Worm (Caenorhabditis elegans) whole organism, early embryonic: ENCODE data around the gene srx-95.
"Not testable (repeated sequence)": the region's sequence is repeated elsewhere in the genome, so short reads cannot be mapped to it uniquely, and the experiment has no call there.

Experiments used
- aly-1 ChIP-seq: sonication (generic microtip); optimal IDR thresholded peaks from 2 replicates; lab custom pipeline; 2016; ENCODE audit warnings: missing genetic modification characterization, missing compliant biosample characterization
- ama-1 ChIP-seq: fragments of 150-350 bp; optimal IDR thresholded peaks from 2 replicates; lab custom pipeline; 2014

ce11 chrII:6775076-6775475, 20.5 kb upstream of the srx-95 start, which contains the start of gene agr-1:
- TF ChIP-seq ama-1; aly-1 (tag; lab: Kevin White, UChicago): not testable (repeated sequence)
